In genomic region chrIV:4210868-4211267, ce11 we compare ENCODE assay signal across 6 worm cellular contexts.
TF ChIP-seq lines count a peak whose summit lies in the region.

No protein-coding gene starts in this region.

TF ChIP-seq in whole organism, L1 larva, 84 proteins besides CTCF, POLR2A, EP300 and RAD21 (continues in another document):
- TF ChIP-seq ama-1 (optimal IDR thresholded peaks at IDR 0.05; lab: Kevin White, UChicago) (no peak), nhr-71 (tag; optimal IDR thresholded peaks at IDR 0.05; lab: Kevin White, UChicago) (peak; percentile 4), pax-3 (tag; optimal IDR thresholded peaks at IDR 0.05; lab: Kevin White, UChicago) (no peak), lin-14 (GFP tag; optimal IDR thresholded peaks at IDR 0.05; lab: Kevin White, UChicago) (peak; percentile 60), sox-4 (tag; optimal IDR thresholded peaks at IDR 0.05; lab: Kevin White, UChicago) (no peak), mab-9 (GFP tag; IDR thresholded peaks at IDR 0.05; lab: Robert Waterston, UW) (no peak), irx-1 (tag; optimal IDR thresholded peaks at IDR 0.05; lab: Kevin White, UChicago) (no peak), rnt-1 (tag; optimal IDR thresholded peaks at IDR 0.05; lab: Kevin White, UChicago) (no peak), hlh-17 (GFP tag; optimal IDR thresholded peaks at IDR 0.05; lab: Kevin White, UChicago; ENCODE audit: borderline replicate concordance) (no peak), ceh-82 (tag; optimal IDR thresholded peaks at IDR 0.05; lab: Kevin White, UChicago) (peak in 1 of 3 experiments; percentile 7), lin-13 (GFP tag; optimal IDR thresholded peaks at IDR 0.05; lab: Kevin White, UChicago) (no peak), xbp-1 (tag; optimal IDR thresholded peaks at IDR 0.05; lab: Kevin White, UChicago) (no peak), skn-1 (tag; optimal IDR thresholded peaks at IDR 0.05; lab: Kevin White, UChicago) (peak; percentile 13), pqm-1 (tag; optimal IDR thresholded peaks at IDR 0.05; lab: Kevin White, UChicago) (no peak), fkh-8 (tag; optimal IDR thresholded peaks at IDR 0.05; lab: Kevin White, UChicago) (peak; percentile 25), nhr-28 (tag; optimal IDR thresholded peaks at IDR 0.05; lab: Kevin White, UChicago) (no peak)

TF ChIP-seq in whole organism, L2 larva, 48 proteins besides CTCF, POLR2A, EP300 and RAD21:
- TF ChIP-seq zag-1 (tag; optimal IDR thresholded peaks at IDR 0.05; lab: Kevin White, UChicago) (peak; percentile 29), sma-9 (GFP tag; optimal IDR thresholded peaks at IDR 0.05; lab: Kevin White, UChicago) (peak; percentile 36), sma-9 (tag; optimal IDR thresholded peaks at IDR 0.05; lab: Kevin White, UChicago) (no peak), nhr-6 (tag; optimal IDR thresholded peaks at IDR 0.05; lab: Kevin White, UChicago) (no peak), fos-1 (tag; optimal IDR thresholded peaks at IDR 0.05; lab: Kevin White, UChicago) (no peak), aly-2 (tag; optimal IDR thresholded peaks at IDR 0.05; lab: Kevin White, UChicago) (no peak), dmd-4 (tag; optimal IDR thresholded peaks at IDR 0.05; lab: Kevin White, UChicago) (no peak), C34F6.9 (tag; optimal IDR thresholded peaks at IDR 0.05; lab: Kevin White, UChicago) (peak; percentile 40), unc-55 (GFP tag; optimal IDR thresholded peaks at IDR 0.05; lab: Kevin White, UChicago) (no peak), mab-5 (tag; optimal IDR thresholded peaks at IDR 0.05; lab: Kevin White, UChicago) (no peak), mdl-1 (tag; optimal IDR thresholded peaks at IDR 0.05; lab: Kevin White, UChicago) (peak; percentile 56 to 67)
TF ChIP-seq in whole organism, L2 larva: peak in this region for 4.

TF ChIP-seq in whole organism, L3 larva, 47 proteins besides CTCF, POLR2A, EP300 and RAD21:
- peak; percentile 34 for TF ChIP-seq lin-39 (tag; optimal IDR thresholded peaks at IDR 0.05; lab: Kevin White, UChicago)
- TF ChIP-seq lin-15B (tag; optimal IDR thresholded peaks at IDR 0.05; lab: Kevin White, UChicago) = peak; percentile 15
- TF ChIP-seq snpc-4 (tag; optimal IDR thresholded peaks at IDR 0.05; lab: Kevin White, UChicago) = no peak
- no peak for TF ChIP-seq ama-1 (optimal IDR thresholded peaks at IDR 0.05; lab: Kevin White, UChicago)
- peak; percentile 37 for TF ChIP-seq nfya-1 (tag; optimal IDR thresholded peaks at IDR 0.05; lab: Kevin White, UChicago; ENCODE audit: insufficient read depth)
- TF ChIP-seq elt-1 (tag; optimal IDR thresholded peaks at IDR 0.05; lab: Kevin White, UChicago) = no peak
- no peak for TF ChIP-seq nhr-43 (tag; optimal IDR thresholded peaks at IDR 0.05; lab: Kevin White, UChicago; ENCODE audit: poor library complexity, severe bottlenecking)
- TF ChIP-seq nhr-76 (tag; optimal IDR thresholded peaks at IDR 0.05; lab: Kevin White, UChicago) = no peak
- no peak for TF ChIP-seq nhr-12 (tag; optimal IDR thresholded peaks at IDR 0.05; lab: Kevin White, UChicago)
- no peak for TF ChIP-seq nhr-237 (tag; optimal IDR thresholded peaks at IDR 0.05; lab: Kevin White, UChicago)
- TF ChIP-seq ceh-28 (tag; optimal IDR thresholded peaks at IDR 0.05; lab: Kevin White, UChicago) = no peak
- TF ChIP-seq fos-1 (tag; optimal IDR thresholded peaks at IDR 0.05; lab: Kevin White, UChicago) = no peak
- TF ChIP-seq aly-2 (tag; optimal IDR thresholded peaks at IDR 0.05; lab: Kevin White, UChicago) = no peak
- no peak for TF ChIP-seq jun-1 (tag; optimal IDR thresholded peaks at IDR 0.05; lab: Kevin White, UChicago)
- no peak for TF ChIP-seq hmg-11 (tag; optimal IDR thresholded peaks at IDR 0.05; lab: Kevin White, UChicago)
- TF ChIP-seq daf-12 (tag; optimal IDR thresholded peaks at IDR 0.05; lab: Kevin White, UChicago) = no peak
TF ChIP-seq in whole organism, L3 larva: peak in this region for 3.

TF ChIP-seq in whole organism, L4 larva, 104 proteins besides CTCF, POLR2A, EP300 and RAD21 (continues in another document):
- TF ChIP-seq hif-1 (tag; optimal IDR thresholded peaks at IDR 0.05; lab: Kevin White, UChicago) = no peak
- no peak for TF ChIP-seq madf-5 (GFP tag; IDR thresholded peaks at IDR 0.05; lab: Robert Waterston, UW)
- no peak for TF ChIP-seq duxl-1 (tag; optimal IDR thresholded peaks at IDR 0.05; lab: Kevin White, UChicago; ENCODE audit: poor library complexity)
- no peak for TF ChIP-seq nhr-237 (tag; optimal IDR thresholded peaks at IDR 0.05; lab: Kevin White, UChicago)
- no peak for TF ChIP-seq ceh-62 (tag; optimal IDR thresholded peaks at IDR 0.05; lab: Kevin White, UChicago)
- no peak for TF ChIP-seq zip-2 (tag; optimal IDR thresholded peaks at IDR 0.05; lab: Kevin White, UChicago)
- TF ChIP-seq nhr-28 (tag; optimal IDR thresholded peaks at IDR 0.05; lab: Kevin White, UChicago) = no peak
- TF ChIP-seq ceh-20 (GFP tag; IDR thresholded peaks at IDR 0.05; lab: Robert Waterston, UW) = no peak
- peak in 1 of 2 experiments; percentile 78 for TF ChIP-seq unc-62 (GFP tag; optimal IDR thresholded peaks at IDR 0.05 in 1 of 2; lab: Kevin White, UChicago)
- TF ChIP-seq unc-62 (tag; optimal IDR thresholded peaks at IDR 0.05; lab: Kevin White, UChicago) = no peak
- no peak for TF ChIP-seq lim-7 (GFP tag; IDR thresholded peaks at IDR 0.05; lab: Robert Waterston, UW)
- TF ChIP-seq zfp-3 (GFP tag; conservative IDR thresholded peaks at IDR 0.05; lab: Robert Waterston, UW) = no peak
- TF ChIP-seq lsy-2 (tag; optimal IDR thresholded peaks at IDR 0.05; lab: Kevin White, UChicago) = peak in 1 of 2 experiments; percentile 5
- TF ChIP-seq set-16 (GFP tag; IDR thresholded peaks at IDR 0.05; lab: Robert Waterston, UW) = peak; percentile 74
- no peak for TF ChIP-seq F10B5.3 (tag; optimal IDR thresholded peaks at IDR 0.05; lab: Kevin White, UChicago)
- TF ChIP-seq hlh-11 (tag; optimal IDR thresholded peaks at IDR 0.05; lab: Kevin White, UChicago) = peak; percentile 2
- TF ChIP-seq lin-13 (GFP tag; optimal IDR thresholded peaks at IDR 0.05; lab: Kevin White, UChicago) = no peak
- no peak for TF ChIP-seq ceh-32 (tag; optimal IDR thresholded peaks at IDR 0.05; lab: Kevin White, UChicago; ENCODE audit: poor library complexity)
- TF ChIP-seq ZK546.5 (tag; optimal IDR thresholded peaks at IDR 0.05; lab: Kevin White, UChicago) = no peak

TF ChIP-seq in whole organism, late embryonic, 69 proteins besides CTCF, POLR2A, EP300 and RAD21:
- TF ChIP-seq odd-2 (tag; optimal IDR thresholded peaks at IDR 0.05; lab: Kevin White, UChicago) = no peak
- TF ChIP-seq unc-42 (tag; optimal IDR thresholded peaks at IDR 0.05; lab: Kevin White, UChicago) = peak; percentile 11

TF ChIP-seq in whole organism, young adult, 124 proteins besides CTCF, POLR2A, EP300 and RAD21:
- no peak for TF ChIP-seq pbrm-1 (GFP tag; IDR thresholded peaks at IDR 0.05; lab: Robert Waterston, UW)
- peak; percentile 90 for TF ChIP-seq zfh-2 (GFP tag; conservative IDR thresholded peaks at IDR 0.05; lab: Robert Waterston, UW)
- no peak for TF ChIP-seq T07F8.4 (tag; optimal IDR thresholded peaks at IDR 0.05; lab: Kevin White, UChicago)
